Worm (Caenorhabditis elegans) whole organism, young adult: ENCODE results near the gene F38E1.10.

ENCODE experiments used
- B0019.2 ChIP-seq: fragments of 200-800 bp; sonication (Bioruptor generic); conservative IDR thresholded peaks from 2 replicates; pipeline ENCODE4 v1.3.6; 2022; ENCODE audit warnings: missing genetic modification reagents, missing genetic modification characterization, missing compliant biosample characterization
- B0035.1 ChIP-seq: sonication (generic microtip); optimal IDR thresholded peaks from 2 replicates; lab custom pipeline; 2016; ENCODE audit warnings: missing genetic modification characterization, mild to moderate bottlenecking, missing compliant biosample characterization, missing genotype, missing genetic modification reagents
- B0261.1 ChIP-seq: sonication (generic microtip); optimal IDR thresholded peaks from 2 replicates; lab custom pipeline; 2016; ENCODE audit warnings: mild to moderate bottlenecking, missing genetic modification characterization, moderate library complexity, missing compliant biosample characterization
- B0336.3 ChIP-seq: fragments of 200-800 bp; sonication (Bioruptor generic); IDR thresholded peaks from 2 replicates; pipeline ENCODE4 v1.3.6; 2022; ENCODE audit warnings: missing genetic modification characterization, missing compliant biosample characterization
- F23B12.7 ChIP-seq: sonication (generic microtip); optimal IDR thresholded peaks from 2 replicates; lab custom pipeline; 2017; ENCODE audit warnings: missing genetic modification characterization, mild to moderate bottlenecking, missing compliant biosample characterization, antibody characterized with exemption, moderate library complexity; ENCODE audit not compliant: insufficient read depth
- F52B5.7 ChIP-seq: sonication (generic microtip); optimal IDR thresholded peaks from 2 replicates; lab custom pipeline; 2016; ENCODE audit warnings: mild to moderate bottlenecking, missing genetic modification characterization, missing compliant biosample characterization
- Y56A3A.18 ChIP-seq: fragments of 200-800 bp; sonication (Bioruptor generic); IDR thresholded peaks from 2 replicates; pipeline ENCODE4 v1.3.6; 2022; ENCODE audit warnings: missing genetic modification reagents, missing genetic modification characterization, missing compliant biosample characterization
- ama-1 ChIP-seq, 3 experiments: fragments of 150-350 bp in 1 of 3; sonication (generic microtip) in 2 of 3; optimal IDR thresholded peaks; 2 replicates each; lab custom pipeline; 2014 to 2018; ENCODE audit warnings: missing biosample characterization in 2 of 3, missing genetic modification characterization in 2 of 3, missing genetic modification reagents in 2 of 3
- attf-5 ChIP-seq: fragments of 200-800 bp; sonication (Bioruptor generic); optimal IDR thresholded peaks from 2 replicates; lab custom pipeline; 2018; ENCODE audit warnings: mild to moderate bottlenecking, missing genetic modification characterization, missing compliant biosample characterization
- attf-6 ChIP-seq: fragments of 200-800 bp; sonication (Bioruptor generic); IDR thresholded peaks from 2 replicates; pipeline ENCODE4 v1.3.6; 2022; ENCODE audit warnings: missing genetic modification reagents, missing genetic modification characterization, missing compliant biosample characterization
- bed-1 ChIP-seq: fragments of 200-800 bp; sonication (Bioruptor generic); IDR thresholded peaks from 2 replicates; pipeline ENCODE4 v1.3.6; 2022; ENCODE audit warnings: missing genetic modification reagents, missing genetic modification characterization, missing compliant biosample characterization
- ceh-100 ChIP-seq: fragments of 200-800 bp; sonication (Bioruptor generic); IDR thresholded peaks from 2 replicates; pipeline ENCODE4 v1.3.6; 2022; ENCODE audit warnings: missing genetic modification reagents, missing genetic modification characterization, missing compliant biosample characterization
- ceh-27 ChIP-seq: fragments of 200-800 bp; sonication (Bioruptor generic); optimal IDR thresholded peaks from 2 replicates; lab custom pipeline; 2018; ENCODE audit warnings: mild to moderate bottlenecking, missing genetic modification characterization, moderate library complexity, missing compliant biosample characterization
- ceh-40 ChIP-seq: fragments of 200-800 bp; sonication (Bioruptor generic); IDR thresholded peaks from 2 replicates; pipeline ENCODE4 v1.3.6; 2022; ENCODE audit warnings: missing genetic modification characterization, missing compliant biosample characterization
- ceh-58 ChIP-seq: fragments of 200-800 bp; sonication (Bioruptor generic); IDR thresholded peaks from 2 replicates; pipeline ENCODE4 v1.3.6; 2022; ENCODE audit warnings: missing genetic modification characterization, missing compliant biosample characterization
- ceh-91 ChIP-seq: fragments of 200-800 bp; sonication (Bioruptor generic); IDR thresholded peaks from 2 replicates; pipeline ENCODE4 v1.3.6; 2022; ENCODE audit warnings: missing genetic modification reagents, missing genetic modification characterization, missing compliant biosample characterization
- dpff-1 ChIP-seq: sonication (generic microtip); optimal IDR thresholded peaks from 2 replicates; lab custom pipeline; 2017; ENCODE audit warnings: mild to moderate bottlenecking, missing genetic modification characterization, missing compliant biosample characterization
- ekl-4 ChIP-seq: fragments of 200-800 bp; sonication (Bioruptor generic); IDR thresholded peaks from 2 replicates; pipeline ENCODE4 v1.3.6; 2022; ENCODE audit warnings: missing genetic modification reagents, missing genetic modification characterization, missing compliant biosample characterization
- hlh-12 ChIP-seq: sonication (generic microtip); optimal IDR thresholded peaks from 2 replicates; lab custom pipeline; 2016; ENCODE audit warnings: missing genetic modification characterization, missing compliant biosample characterization
- hmg-1.2 ChIP-seq: fragments of 200-800 bp; sonication (Bioruptor generic); IDR thresholded peaks from 2 replicates; pipeline ENCODE4 v1.3.6; 2022; ENCODE audit warnings: missing genetic modification reagents, missing genetic modification characterization, missing compliant biosample characterization
- hsf-1 ChIP-seq: fragments of 200-800 bp; sonication (Bioruptor generic); IDR thresholded peaks from 2 replicates; pipeline ENCODE4 v1.3.6; 2022; ENCODE audit warnings: missing genetic modification reagents, missing genetic modification characterization, missing compliant biosample characterization
- let-526 ChIP-seq: fragments of 200-800 bp; sonication (Bioruptor generic); IDR thresholded peaks from 2 replicates; pipeline ENCODE4 v1.3.6; 2022; ENCODE audit warnings: missing genetic modification reagents, missing genetic modification characterization, missing compliant biosample characterization
- let-607 ChIP-seq, 2 experiments: fragments of 200-800 bp in 1 of 2; sonication (Bioruptor generic) in 1 of 2; sonication (generic microtip) in 1 of 2; optimal IDR thresholded peaks; 2 replicates each; lab custom pipeline; 2016 to 2018; ENCODE audit warnings: mild to moderate bottlenecking in 2 of 2, missing compliant biosample characterization in 2 of 2, missing genetic modification characterization in 2 of 2, moderate library complexity in 2 of 2, missing genotype in 1 of 2
- lin-40 ChIP-seq: sonication (generic microtip); optimal IDR thresholded peaks from 2 replicates; lab custom pipeline; 2016; ENCODE audit warnings: missing genetic modification characterization, mild to moderate bottlenecking, missing compliant biosample characterization, missing genotype, missing genetic modification reagents
- lir-1 ChIP-seq: fragments of 200-800 bp; sonication (Bioruptor generic); conservative IDR thresholded peaks from 2 replicates; pipeline ENCODE4 v1.3.6; 2022; ENCODE audit warnings: missing genetic modification reagents, missing genetic modification characterization, missing compliant biosample characterization
- lsl-1 ChIP-seq: fragments of 200-800 bp; sonication (Bioruptor generic); optimal IDR thresholded peaks from 2 replicates; lab custom pipeline; 2018; ENCODE audit warnings: mild to moderate bottlenecking, missing genetic modification characterization, moderate library complexity, missing compliant biosample characterization
- madf-10 ChIP-seq: sonication (generic microtip); optimal IDR thresholded peaks from 2 replicates; lab custom pipeline; 2016; ENCODE audit warnings: mild to moderate bottlenecking, missing genetic modification characterization, missing compliant biosample characterization
- madf-3 ChIP-seq: fragments of 200-800 bp; sonication (Bioruptor generic); IDR thresholded peaks from 2 replicates; pipeline ENCODE4 v1.3.6; 2022; ENCODE audit warnings: missing genetic modification reagents, missing genetic modification characterization, missing compliant biosample characterization
- madf-6 ChIP-seq: fragments of 200-800 bp; sonication (Bioruptor generic); IDR thresholded peaks from 2 replicates; pipeline ENCODE4 v1.3.6; 2022; ENCODE audit warnings: missing genetic modification reagents, missing genetic modification characterization, missing compliant biosample characterization
- mcd-1 ChIP-seq: fragments of 200-800 bp; sonication (Bioruptor generic); IDR thresholded peaks from 2 replicates; pipeline ENCODE4 v1.3.6; 2022; ENCODE audit warnings: missing genetic modification reagents, missing genetic modification characterization, missing compliant biosample characterization
- nhr-80 ChIP-seq: sonication (generic microtip); optimal IDR thresholded peaks from 2 replicates; lab custom pipeline; 2016; ENCODE audit warnings: missing genetic modification characterization, missing compliant biosample characterization
- nhr-90 ChIP-seq: sonication (generic microtip); optimal IDR thresholded peaks from 2 replicates; lab custom pipeline; 2016; ENCODE audit warnings: missing genotype, mild to moderate bottlenecking, missing genetic modification characterization, missing compliant biosample characterization
- pbrm-1 ChIP-seq: fragments of 200-800 bp; sonication (Bioruptor generic); IDR thresholded peaks from 2 replicates; pipeline ENCODE4 v1.3.6; 2022; ENCODE audit warnings: missing genetic modification reagents, missing genetic modification characterization, missing compliant biosample characterization
- pha-4 ChIP-seq: fragments of 150-350 bp; sonication (generic microtip); optimal IDR thresholded peaks from 2 replicates; lab custom pipeline; 2014; ENCODE audit warnings: missing biosample characterization, missing genetic modification reagents, missing genetic modification characterization
- rcor-1 ChIP-seq: fragments of 200-800 bp; sonication (Bioruptor generic); IDR thresholded peaks from 2 replicates; pipeline ENCODE4 v1.3.6; 2022; ENCODE audit warnings: missing genetic modification reagents, missing genetic modification characterization, missing compliant biosample characterization
- rec-8 ChIP-seq, 2 experiments: sonication (generic microtip); optimal IDR thresholded peaks; 2 replicates each; lab custom pipeline; 2016; ENCODE audit warnings: mild to moderate bottlenecking in 2 of 2, missing genetic modification characterization in 2 of 2, missing genetic modification reagents in 2 of 2, missing genotype in 2 of 2, missing biosample characterization in 1 of 2, missing compliant biosample characterization in 1 of 2, moderate library complexity in 1 of 2
- sdz-38 ChIP-seq: sonication (generic microtip); optimal IDR thresholded peaks from 2 replicates; lab custom pipeline; 2016; ENCODE audit warnings: missing genotype, missing genetic modification characterization, missing compliant biosample characterization
- sptf-2 ChIP-seq: fragments of 200-800 bp; sonication (Bioruptor generic); optimal IDR thresholded peaks from 2 replicates; lab custom pipeline; 2018; ENCODE audit warnings: mild to moderate bottlenecking, missing genetic modification characterization, missing compliant biosample characterization
- tbp1 ChIP-seq: fragments of 200-800 bp; sonication (Bioruptor generic); optimal IDR thresholded peaks from 2 replicates; lab custom pipeline; 2018; ENCODE audit warnings: mild to moderate bottlenecking, missing genetic modification characterization, missing compliant biosample characterization
- tlf-1 ChIP-seq: fragments of 200-800 bp; sonication (Bioruptor generic); optimal IDR thresholded peaks from 2 replicates; lab custom pipeline; 2018; ENCODE audit warnings: mild to moderate bottlenecking, missing genetic modification characterization, missing compliant biosample characterization
- zim-3 ChIP-seq: sonication (generic microtip); optimal IDR thresholded peaks from 2 replicates; lab custom pipeline; 2017; ENCODE audit warnings: mild to moderate bottlenecking, missing genetic modification characterization, moderate library complexity, missing compliant biosample characterization
- ztf-25 ChIP-seq: fragments of 200-800 bp; sonication (Bioruptor generic); IDR thresholded peaks from 2 replicates; pipeline ENCODE4 v1.3.6; 2022; ENCODE audit warnings: missing genetic modification reagents, missing genetic modification characterization, missing compliant biosample characterization
- ztf-28 ChIP-seq: fragments of 200-800 bp; sonication (Bioruptor generic); IDR thresholded peaks from 2 replicates; pipeline ENCODE4 v1.3.6; 2022; ENCODE audit warnings: missing genetic modification reagents, missing genetic modification characterization, missing compliant biosample characterization

F38E1.10 gene

ce11 chrV:8415113-8415530, 39.8 kb upstream of the F38E1.10 start (continued):
- TF ChIP-seq madf-6 (peak; percentile 86), B0035.1 (tag; lab: Kevin White, UChicago) (peak; percentile 47), ztf-25 (GFP tag; lab: Robert Waterston, UW) (no peak), tbp1 (peak; percentile 47), lir-1 (GFP tag; lab: Robert Waterston, UW) (no peak), F23B12.7 (tag; lab: Kevin White, UChicago) (no peak), ceh-91 (GFP tag; lab: Robert Waterston, UW) (no peak), rcor-1 (GFP tag; lab: Robert Waterston, UW) (peak; percentile 71), let-526 (GFP tag; lab: Robert Waterston, UW) (no peak), attf-6 (GFP tag; lab: Robert Waterston, UW) (peak; percentile 88), madf-10 (tag; lab: Kevin White, UChicago) (no peak), ceh-58 (GFP tag; lab: Robert Waterston, UW) (peak; percentile 91; the same call in 1 of the 2 replicates), let-607 (tag; optimal IDR thresholded peaks at IDR 0.05; lab: Kevin White, UChicago) (no peak), rec-8 (tag; optimal IDR thresholded peaks at IDR 0.05; lab: Kevin White, UChicago) (peak in 1 of 2 experiments; percentile 2), zim-3 (tag; lab: Kevin White, UChicago) (no peak), bed-1 (GFP tag; lab: Robert Waterston, UW) (no peak), sptf-2 (no peak), pbrm-1 (GFP tag; lab: Robert Waterston, UW) (peak; percentile 38), madf-3 (peak; percentile 86), sdz-38 (tag; lab: Kevin White, UChicago) (no peak), attf-5 (GFP tag; lab: Kevin White, UChicago) (no peak), nhr-80 (tag; lab: Kevin White, UChicago) (no peak), nhr-90 (no peak), lsl-1 (GFP tag; lab: Kevin White, UChicago) (peak; percentile 71), ceh-40 (GFP tag; lab: Robert Waterston, UW) (no peak), mcd-1 (peak; percentile 43; the same call in 1 of the 2 replicates)

DNA sequence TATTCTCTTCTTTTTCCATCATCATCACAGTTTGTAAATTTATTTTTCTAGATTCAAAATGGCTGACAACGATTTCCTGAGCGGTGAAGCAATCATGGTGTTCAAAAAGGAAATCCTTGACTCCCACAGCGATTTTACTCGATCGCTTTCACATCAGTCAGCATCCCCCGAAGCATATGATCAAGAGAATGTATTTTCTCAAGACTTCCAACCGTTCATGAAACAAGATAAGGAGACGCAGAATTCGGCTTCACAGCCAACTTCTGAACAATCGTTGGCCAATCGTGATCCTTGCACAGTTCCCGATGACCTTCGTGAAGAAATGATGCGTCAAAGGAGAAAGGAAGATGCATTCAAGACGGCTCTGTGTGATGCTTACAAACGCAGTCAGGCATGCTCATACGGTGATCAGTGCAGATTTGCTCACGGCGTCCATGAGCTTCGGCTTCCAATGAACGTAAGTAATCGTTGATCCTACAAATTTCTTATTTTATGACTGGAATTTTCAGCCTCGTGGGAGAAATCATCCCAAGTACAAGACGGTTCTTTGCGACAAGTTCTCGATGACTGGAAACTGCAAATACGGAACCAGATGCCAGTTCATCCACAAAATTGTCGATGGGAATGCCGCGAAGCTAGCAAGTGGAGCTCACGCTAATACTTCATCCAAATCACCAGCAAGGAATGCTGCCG, 38.9 kb upstream of the F38E1.10 start, which contains the start of gene pos-1:
Gene pos-1 (plus strand): TSS at position 51 of the 693 bp plus-strand sequence.
- TF ChIP-seq ekl-4, result no peak
- no peak for TF ChIP-seq ama-1 (optimal IDR thresholded peaks at IDR 0.05; lab: Kevin White, UChicago)
- TF ChIP-seq ama-1 (GFP tag; optimal IDR thresholded peaks at IDR 0.05; lab: Kevin White, UChicago), result no peak
- no peak for TF ChIP-seq ceh-27 (GFP tag; lab: Kevin White, UChicago)
- TF ChIP-seq rec-8 (tag; optimal IDR thresholded peaks at IDR 0.05; lab: Kevin White, UChicago), result no peak
- TF ChIP-seq dpff-1, result no peak
- TF ChIP-seq hlh-12, result no peak
- TF ChIP-seq B0261.1 (tag; lab: Kevin White, UChicago), result no peak
- TF ChIP-seq zim-3 (tag; lab: Kevin White, UChicago), result no peak
- TF ChIP-seq lin-40 (tag; lab: Kevin White, UChicago), result no peak

ce11 chrV:8413432-8414021, 38.2 kb upstream of the F38E1.10 start, which contains the start of gene vha-18:
Gene vha-18 (minus strand): TSS chrV:8413482.
- no peak for TF ChIP-seq Y56A3A.18 (GFP tag; lab: Robert Waterston, UW)
- peak; percentile 75 for TF ChIP-seq ceh-100
- peak; percentile 90 for TF ChIP-seq B0019.2 (GFP tag; lab: Robert Waterston, UW)
- peak; percentile 89 for TF ChIP-seq madf-3
- TF ChIP-seq hmg-1.2 (GFP tag; lab: Robert Waterston, UW), result peak; percentile 95
- peak; percentile 90 for TF ChIP-seq tlf-1 (GFP tag; lab: Kevin White, UChicago)
- TF ChIP-seq hsf-1, result peak; percentile 89
- TF ChIP-seq lir-1 (GFP tag; lab: Robert Waterston, UW), result peak; percentile 58; the same call in 1 of the 2 replicates
- no peak for TF ChIP-seq rec-8 (tag; optimal IDR thresholded peaks at IDR 0.05; lab: Kevin White, UChicago)
- TF ChIP-seq attf-5 (GFP tag; lab: Kevin White, UChicago), result no peak
- no peak for TF ChIP-seq F52B5.7 (tag; lab: Kevin White, UChicago)
- TF ChIP-seq pha-4 (tag; lab: Kevin White, UChicago), result no peak
- peak; percentile 85; the same call in 1 of the 2 replicates for TF ChIP-seq ztf-28 (GFP tag; lab: Robert Waterston, UW)
- peak; percentile 71 for TF ChIP-seq attf-6 (GFP tag; lab: Robert Waterston, UW)
- TF ChIP-seq B0261.1 (tag; lab: Kevin White, UChicago), result peak; percentile 6
- peak; percentile 84 for TF ChIP-seq B0336.3 (GFP tag; lab: Robert Waterston, UW)
